Worm (Caenorhabditis elegans): ENCODE measurements around the gene col-87.
A peak's percentile ranks its signal among the peaks of the same experiment; 100 is the strongest.

col-87 gene

DNA sequence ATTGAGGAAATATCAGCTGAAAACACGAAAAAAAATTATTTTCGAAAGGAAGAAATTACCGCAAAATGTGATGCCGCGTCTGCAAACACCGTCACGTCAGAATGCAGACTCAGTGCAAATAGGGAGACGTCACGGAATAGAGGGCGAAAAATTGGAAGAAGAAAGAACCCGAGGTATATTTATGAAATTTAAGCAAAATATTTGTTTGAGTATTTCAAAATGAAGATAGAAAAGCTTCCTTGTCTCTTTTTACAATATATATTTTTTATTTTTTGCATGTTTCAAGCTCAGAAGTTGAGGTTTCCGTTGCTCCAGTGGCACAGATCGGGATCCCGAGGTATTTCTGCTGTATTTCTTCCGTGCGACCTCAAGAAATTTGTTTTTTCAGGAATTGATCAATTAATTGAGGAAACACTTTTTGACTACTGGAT, 49.4 kb upstream of the col-87 start, which contains the start of gene W03H9.2 (continued):
- peak; percentile 41 for TF ChIP-seq C38D4.7 (GFP tag; optimal IDR thresholded peaks at IDR 0.05)
- TF ChIP-seq ceh-45 (GFP tag; IDR thresholded peaks at IDR 0.05), result no peak
- peak; percentile 84 for TF ChIP-seq ztf-16 (tag; optimal IDR thresholded peaks at IDR 0.05)
- peak; percentile 67 for TF ChIP-seq che-1 (tag; optimal IDR thresholded peaks at IDR 0.05)
- TF ChIP-seq Y22D7AL.16 (tag; optimal IDR thresholded peaks at IDR 0.05), result no peak
- peak; percentile 69 for TF ChIP-seq syd-9 (tag; optimal IDR thresholded peaks at IDR 0.05)
- TF ChIP-seq sox-2 (GFP tag; IDR thresholded peaks at IDR 0.05), result no peak
- peak; percentile 87 for TF ChIP-seq ceh-34 (tag; optimal IDR thresholded peaks at IDR 0.05)
- TF ChIP-seq lin-11 (tag; optimal IDR thresholded peaks at IDR 0.05), result peak; percentile 46
- TF ChIP-seq K09A11.1 (tag; optimal IDR thresholded peaks at IDR 0.05; ENCODE audit: insufficient read depth), result no peak
- no peak for TF ChIP-seq ceh-6 (GFP tag; optimal IDR thresholded peaks at IDR 0.05)
- TF ChIP-seq sox-4 (tag; optimal IDR thresholded peaks at IDR 0.05), result peak; percentile 14
- peak; percentile 29 for TF ChIP-seq pag-3 (tag; optimal IDR thresholded peaks at IDR 0.05; ENCODE audit: borderline replicate concordance)
- no peak for TF ChIP-seq hlh-13 (GFP tag; optimal IDR thresholded peaks at IDR 0.05)
- TF ChIP-seq unc-42 (tag; optimal IDR thresholded peaks at IDR 0.05), result peak; percentile 45
- TF ChIP-seq ceh-2 (tag; optimal IDR thresholded peaks at IDR 0.05), result peak; percentile 96
- TF ChIP-seq C08G9.2 (tag; optimal IDR thresholded peaks at IDR 0.05), result peak; percentile 94
- TF ChIP-seq ceh-22 (tag; optimal IDR thresholded peaks at IDR 0.05), result no peak
- peak; percentile 82 for TF ChIP-seq F13H6.1 (tag; optimal IDR thresholded peaks at IDR 0.05)
- TF ChIP-seq ets-4 (tag; optimal IDR thresholded peaks at IDR 0.05), result peak; percentile 91
- TF ChIP-seq ceh-14 (tag; optimal IDR thresholded peaks at IDR 0.05), result peak; percentile 88
- TF ChIP-seq fkh-6 (tag; optimal IDR thresholded peaks at IDR 0.05), result peak; percentile 75
- peak; percentile 25 for TF ChIP-seq ceh-18 (tag; optimal IDR thresholded peaks at IDR 0.05)
- TF ChIP-seq ceh-30 (tag; optimal IDR thresholded peaks at IDR 0.05), result no peak
- no peak for TF ChIP-seq nhr-11 (tag; optimal IDR thresholded peaks at IDR 0.05)
- TF ChIP-seq unc-3 (GFP tag; conservative IDR thresholded peaks at IDR 0.05), result no peak
- peak; percentile 83 for TF ChIP-seq unc-3 (tag; optimal IDR thresholded peaks at IDR 0.05)
- peak; percentile 16 for TF ChIP-seq nfya-1 (tag; optimal IDR thresholded peaks at IDR 0.05)
- peak; percentile 33 for TF ChIP-seq T23F11.4 (GFP tag; optimal IDR thresholded peaks at IDR 0.05)

DNA sequence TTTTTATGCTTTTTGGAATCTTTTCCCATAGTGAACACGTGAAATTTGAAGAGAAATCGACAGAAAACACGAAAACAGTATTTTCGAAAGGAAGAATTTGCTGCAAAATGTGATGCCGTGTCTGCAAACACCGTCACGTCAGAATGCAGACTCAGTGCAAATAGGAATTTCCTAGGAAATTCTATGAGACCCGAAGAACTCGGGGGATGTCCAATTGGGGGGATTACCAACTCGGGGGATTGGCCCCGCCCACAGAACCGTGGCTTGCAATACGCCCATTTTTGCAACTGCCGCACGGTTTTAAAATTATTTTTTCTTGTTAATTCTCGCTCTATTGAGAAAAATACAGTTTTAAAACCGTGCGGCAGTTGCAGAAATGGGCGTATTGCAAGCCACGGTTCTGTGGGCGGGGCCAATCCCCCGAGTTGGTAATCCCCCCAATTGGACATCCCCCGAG, 47.6 kb upstream of the col-87 start, which contains the start of gene cacn-1:
cacn-1 (minus strand) TSS at position 51 of the 457 bp plus-strand sequence.
- TF ChIP-seq ceh-31 (tag; optimal IDR thresholded peaks at IDR 0.05) (peak; percentile 72), ceh-14 (tag; optimal IDR thresholded peaks at IDR 0.05) (peak; percentile 4), tbx-2 (tag; optimal IDR thresholded peaks at IDR 0.05) (peak; percentile 53), C08G9.2 (tag; optimal IDR thresholded peaks at IDR 0.05) (peak; percentile 41), nfya-1 (tag; optimal IDR thresholded peaks at IDR 0.05) (peak; percentile 29), ceh-2 (tag; optimal IDR thresholded peaks at IDR 0.05) (peak; percentile 52)

DNA sequence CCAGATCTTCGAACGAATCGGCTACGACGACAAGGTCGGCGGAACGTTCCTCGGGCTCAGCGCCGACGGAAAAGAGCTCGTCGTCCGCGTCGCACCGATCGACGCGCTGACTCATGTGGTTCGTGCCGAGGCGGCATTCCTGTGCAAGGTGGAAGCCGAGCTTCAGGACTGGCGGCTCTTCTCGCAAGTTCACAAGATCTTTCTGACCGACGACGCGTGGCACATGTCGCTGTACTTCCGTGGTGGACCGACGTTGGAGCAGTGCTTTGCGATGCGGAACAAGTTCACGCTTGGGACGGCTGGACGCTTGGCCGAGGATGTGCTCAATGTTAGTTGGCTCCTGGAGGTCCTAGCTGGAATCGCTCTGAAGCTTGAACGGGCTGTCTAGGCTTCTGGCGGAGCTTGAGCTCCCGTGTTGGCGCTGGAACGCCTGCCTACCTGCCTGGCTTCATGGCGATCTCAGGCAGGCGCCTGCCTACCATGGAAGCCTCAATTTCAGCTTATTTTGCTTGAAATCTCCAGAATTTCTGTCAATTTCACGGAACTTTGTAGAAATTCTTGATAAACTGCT, 44.4 kb upstream of the col-87 start:
- no peak for TF ChIP-seq elt-2 (tag; optimal IDR thresholded peaks at IDR 0.05)
- TF ChIP-seq F13H6.1 (tag; optimal IDR thresholded peaks at IDR 0.05), result no peak
- no peak for TF ChIP-seq syd-9 (tag; optimal IDR thresholded peaks at IDR 0.05)
- no peak for TF ChIP-seq tbx-2 (tag; optimal IDR thresholded peaks at IDR 0.05)
- no peak for TF ChIP-seq dve-1 (tag; optimal IDR thresholded peaks at IDR 0.05)
- TF ChIP-seq nhr-232 (tag; optimal IDR thresholded peaks at IDR 0.05), result no peak
- TF ChIP-seq che-1 (tag; optimal IDR thresholded peaks at IDR 0.05), result no peak
- no peak for TF ChIP-seq sox-4 (tag; optimal IDR thresholded peaks at IDR 0.05)
- TF ChIP-seq ceh-14 (tag; optimal IDR thresholded peaks at IDR 0.05), result no peak
- no peak for TF ChIP-seq ets-4 (tag; optimal IDR thresholded peaks at IDR 0.05)
- no peak for TF ChIP-seq odd-2 (tag; optimal IDR thresholded peaks at IDR 0.05)
- no peak for TF ChIP-seq ceh-19 (GFP tag; optimal IDR thresholded peaks at IDR 0.05)
- TF ChIP-seq ceh-34 (tag; optimal IDR thresholded peaks at IDR 0.05), result no peak
- no peak for TF ChIP-seq sdc-2 (tag; optimal IDR thresholded peaks at IDR 0.05)
- no peak for TF ChIP-seq ceh-6 (GFP tag; optimal IDR thresholded peaks at IDR 0.05)
- TF ChIP-seq nhr-11 (tag; optimal IDR thresholded peaks at IDR 0.05), result no peak
- no peak for TF ChIP-seq lim-6 (tag; optimal IDR thresholded peaks at IDR 0.05)
- TF ChIP-seq T23F11.4 (GFP tag; optimal IDR thresholded peaks at IDR 0.05), result no peak
